Worm (Caenorhabditis elegans) whole organism, L1 larva: ENCODE results near the gene Y75B12B.3.

Experiments
- ceh-82 ChIP-seq, 3 experiments: fragments of 150-350 bp in 1 of 3; sonication (generic microtip) in 2 of 3; optimal IDR thresholded peaks; 2 replicates each; lab custom pipeline; 2014 to 2017; ENCODE audit warnings: missing biosample characterization in 3 of 3, missing genetic modification characterization in 3 of 3
- ces-1 ChIP-seq: fragments of 150-350 bp; optimal IDR thresholded peaks from 2 replicates; lab custom pipeline; 2014; ENCODE audit warnings: missing biosample characterization, missing genetic modification reagents, missing genetic modification characterization
- lsy-2 ChIP-seq, 2 experiments: fragments of 150-350 bp; optimal IDR thresholded peaks; 2 replicates each; lab custom pipeline; 2014; ENCODE audit warnings: missing biosample characterization in 2 of 2, missing genetic modification characterization in 2 of 2
- nhr-84 ChIP-seq: sonication (generic microtip); optimal IDR thresholded peaks from 2 replicates; lab custom pipeline; 2017; ENCODE audit warnings: missing biosample characterization, missing genetic modification characterization
- unc-98 ChIP-seq: fragments of 200-800 bp; sonication (Bioruptor generic); IDR thresholded peaks from 2 replicates; pipeline ENCODE4 v1.3.6; 2022; ENCODE audit warnings: missing genetic modification characterization, missing compliant biosample characterization
- ztf-11 ChIP-seq, 2 experiments: sonication (generic microtip); optimal IDR thresholded peaks; 2 replicates each; lab custom pipeline; 2016 to 2017; ENCODE audit warnings: missing genetic modification characterization in 2 of 2, missing biosample characterization in 1 of 2, missing compliant biosample characterization in 1 of 2

DNA sequence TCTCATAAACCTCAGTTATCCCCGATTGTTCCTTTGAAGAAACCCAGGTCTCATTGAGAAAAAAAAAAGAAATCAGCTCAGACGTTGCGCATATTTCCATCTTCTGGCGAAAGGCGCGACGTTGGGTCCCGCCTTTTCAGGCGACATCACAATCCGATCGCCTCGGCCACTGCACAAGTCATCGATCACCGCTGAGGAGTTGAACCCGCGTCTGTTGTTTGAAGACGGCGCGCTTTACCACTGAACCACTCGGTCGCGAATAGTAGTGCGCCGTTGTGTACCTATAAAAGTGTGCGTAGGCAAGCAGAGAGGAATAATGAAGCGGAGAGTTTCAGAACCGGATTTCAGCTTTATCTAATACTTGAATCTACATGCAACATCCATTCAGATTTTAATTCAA is 4.8 kb upstream of the Y75B12B.3 start, which contains the start of gene Y75B12B.11:
- TF ChIP-seq unc-98: no peak
- TF ChIP-seq ceh-82 (tag; optimal IDR thresholded peaks at IDR 0.05; lab: Kevin White, UChicago): peak; percentile 33 to 64 (median 37)
- TF ChIP-seq ces-1 (GFP tag; lab: Kevin White, UChicago): no peak
- TF ChIP-seq ztf-11 (tag; optimal IDR thresholded peaks at IDR 0.05; lab: Kevin White, UChicago): peak in 1 of 2 experiments; percentile 33
- no peak for TF ChIP-seq nhr-84 (tag; lab: Kevin White, UChicago)
- TF ChIP-seq lsy-2 (tag; optimal IDR thresholded peaks at IDR 0.05; lab: Kevin White, UChicago): peak; percentile 57 to 67
